Fruit fly (Drosophila melanogaster) whole organism, embryonic: Measurements from ENCODE around the gene Rtnl1.
A peak's percentile ranks its signal among the peaks of the same experiment; 100 is the strongest.

ENCODE experiments used
- BEAF-32 ChIP-seq: fragments of 200-800 bp; sonication (Bioruptor generic); optimal IDR thresholded peaks from 3 replicates; lab custom pipeline; 2017; ENCODE audit warnings: missing biosample characterization, missing genetic modification characterization, mild to moderate bottlenecking, moderate library complexity, missing genetic modification reagents
- CG10267 ChIP-seq: fragments of 200-800 bp; sonication (Bioruptor generic); optimal IDR thresholded peaks from 2 replicates; lab custom pipeline; 2018; ENCODE audit warnings: missing biosample characterization, mild to moderate bottlenecking, missing genetic modification characterization, moderate library complexity
- CG11398 ChIP-seq: fragments of 200-800 bp; sonication (Bioruptor generic); optimal IDR thresholded peaks from 2 replicates; lab custom pipeline; 2016; ENCODE audit warnings: missing biosample characterization, missing genetic modification characterization
- CG13287 ChIP-seq: fragments of 200-800 bp; sonication (Bioruptor generic); IDR thresholded peaks from 2 replicates; pipeline ENCODE4 v1.3.6; 2022; ENCODE audit warnings: missing biosample characterization, missing genetic modification characterization; ENCODE audit not compliant: partially characterized antibody
- CG14441 ChIP-seq: fragments of 200-800 bp; sonication (Bioruptor generic); IDR thresholded peaks from 2 replicates; pipeline ENCODE4 v1.3.6; 2022; ENCODE audit warnings: missing biosample characterization, missing genetic modification characterization
- CG15479 ChIP-seq: fragments of 200-800 bp; sonication (Bioruptor generic); optimal IDR thresholded peaks from 3 replicates; lab custom pipeline; 2019; ENCODE audit warnings: missing biosample characterization, mild to moderate bottlenecking, missing genetic modification characterization, moderate library complexity
- CG15514 ChIP-seq: fragments of 200-800 bp; sonication (Bioruptor generic); optimal IDR thresholded peaks from 3 replicates; lab custom pipeline; 2017; ENCODE audit warnings: missing biosample characterization, missing genetic modification characterization, mild to moderate bottlenecking, moderate library complexity, missing genetic modification reagents
- CG16815 ChIP-seq: fragments of 200-800 bp; sonication (Bioruptor generic); optimal IDR thresholded peaks from 3 replicates; lab custom pipeline; 2017; ENCODE audit warnings: missing biosample characterization, mild to moderate bottlenecking, missing genetic modification characterization
- CG34422 ChIP-seq: fragments of 200-800 bp; sonication (Bioruptor generic); IDR thresholded peaks from 3 replicates; pipeline ENCODE4 v1.3.6; 2022; ENCODE audit warnings: missing biosample characterization, missing genetic modification characterization
- CG4360 ChIP-seq: fragments of 200-800 bp; sonication (Bioruptor generic); IDR thresholded peaks from 2 replicates; pipeline ENCODE4 v1.3.6; 2022; ENCODE audit warnings: missing biosample characterization, missing genetic modification characterization
- CG4617 ChIP-seq: fragments of 200-800 bp; sonication (Bioruptor generic); optimal IDR thresholded peaks from 3 replicates; lab custom pipeline; 2016; ENCODE audit warnings: missing biosample characterization, missing genetic modification characterization, borderline replicate concordance
- CG4730 ChIP-seq: fragments of 200-800 bp; sonication (Bioruptor generic); IDR thresholded peaks from 2 replicates; pipeline ENCODE4 v1.3.6; 2022; ENCODE audit warnings: missing biosample characterization, missing genetic modification characterization
- CG6272 ChIP-seq: fragments of 200-800 bp; sonication (Bioruptor generic); IDR thresholded peaks from 2 replicates; pipeline ENCODE4 v1.3.6; 2022; ENCODE audit warnings: missing biosample characterization, missing genetic modification characterization
- CG6791 ChIP-seq: fragments of 200-800 bp; sonication (Bioruptor generic); IDR thresholded peaks from 3 replicates; pipeline ENCODE4 v1.3.6; 2022; ENCODE audit warnings: missing biosample characterization, missing genetic modification characterization; ENCODE audit not compliant: partially characterized antibody
- CG8924 ChIP-seq: fragments of 200-800 bp; optimal IDR thresholded peaks from 3 replicates; lab custom pipeline; 2019; ENCODE audit warnings: missing biosample characterization, mild to moderate bottlenecking, missing genetic modification characterization, moderate library complexity
- CG9797 ChIP-seq: fragments of 200-800 bp; sonication (Bioruptor generic); optimal IDR thresholded peaks from 3 replicates; lab custom pipeline; 2018; ENCODE audit warnings: missing biosample characterization, mild to moderate bottlenecking, missing genetic modification characterization
- CG9817 ChIP-seq: fragments of 200-800 bp; sonication (Bioruptor generic); optimal IDR thresholded peaks from 2 replicates; lab custom pipeline; 2018; ENCODE audit warnings: missing biosample characterization, mild to moderate bottlenecking, missing genetic modification characterization, moderate library complexity
- Dp ChIP-seq: fragments of 200-800 bp; sonication (Bioruptor generic); optimal IDR thresholded peaks from 2 replicates; lab custom pipeline; 2018; ENCODE audit warnings: missing biosample characterization, mild to moderate bottlenecking, missing genetic modification characterization, moderate library complexity
- Ets65A ChIP-seq: fragments of 200-800 bp; sonication (Bioruptor generic); peaks from one replicate; lab custom pipeline; 2016; ENCODE audit warnings: missing biosample characterization, missing genetic modification characterization
- HmgZ ChIP-seq: fragments of 200-800 bp; sonication (Bioruptor generic); optimal IDR thresholded peaks from 2 replicates; lab custom pipeline; 2018; ENCODE audit warnings: missing biosample characterization, mild to moderate bottlenecking, missing genetic modification characterization
- MBD-R2 ChIP-seq: fragments of 200-800 bp; sonication (Bioruptor generic); IDR thresholded peaks from 2 replicates; pipeline ENCODE4 v1.3.6; 2022; ENCODE audit warnings: missing biosample characterization, missing genetic modification characterization
- MESR4 ChIP-seq: fragments of 200-800 bp; sonication (Bioruptor generic); optimal IDR thresholded peaks from 2 replicates; lab custom pipeline; 2018; ENCODE audit warnings: missing biosample characterization, mild to moderate bottlenecking, missing genetic modification characterization, moderate library complexity
- MTF-1 ChIP-seq: fragments of 200-800 bp; sonication (Bioruptor generic); optimal IDR thresholded peaks from 2 replicates; lab custom pipeline; 2018; ENCODE audit warnings: missing biosample characterization, mild to moderate bottlenecking, missing genetic modification characterization, borderline replicate concordance
- Max ChIP-seq: fragments of 200-800 bp; sonication (Bioruptor generic); optimal IDR thresholded peaks from 2 replicates; lab custom pipeline; 2016; ENCODE audit warnings: missing biosample characterization, mild to moderate bottlenecking, missing genetic modification characterization
- Med ChIP-seq: fragments of 200-800 bp; sonication (Bioruptor generic); peaks from one replicate; lab custom pipeline; 2016; ENCODE audit warnings: missing biosample characterization, missing genetic modification characterization, mild to moderate bottlenecking, inconsistent platforms, moderate library complexity
- Mes4 ChIP-seq: fragments of 200-800 bp; sonication (Bioruptor generic); optimal IDR thresholded peaks from 2 replicates; lab custom pipeline; 2016; ENCODE audit warnings: missing biosample characterization, missing genetic modification characterization
- Myb ChIP-seq: fragments of 200-800 bp; sonication (Bioruptor generic); optimal IDR thresholded peaks from 2 replicates; lab custom pipeline; 2016; ENCODE audit warnings: missing biosample characterization, missing genetic modification characterization
- NC2α ChIP-seq: fragments of 200-800 bp; sonication (Bioruptor generic); optimal IDR thresholded peaks from 2 replicates; lab custom pipeline; 2016; ENCODE audit warnings: missing biosample characterization, missing genetic modification characterization
- NK7.1 ChIP-seq: fragments of 200-800 bp; sonication (Bioruptor generic); optimal IDR thresholded peaks from 3 replicates; lab custom pipeline; 2016; ENCODE audit warnings: missing biosample characterization, missing genetic modification characterization
- Xbp1 ChIP-seq: fragments of 200-800 bp; sonication (Bioruptor generic); optimal IDR thresholded peaks from 3 replicates; lab custom pipeline; 2016; ENCODE audit warnings: missing biosample characterization, mild to moderate bottlenecking, missing genetic modification characterization
- YL-1 ChIP-seq: fragments of 200-800 bp; sonication (Bioruptor generic); optimal IDR thresholded peaks from 3 replicates; lab custom pipeline; 2017; ENCODE audit warnings: missing biosample characterization, mild to moderate bottlenecking, missing genetic modification characterization
- ac ChIP-seq: fragments of 200-800 bp; sonication (Bioruptor generic); optimal IDR thresholded peaks from 3 replicates; lab custom pipeline; 2017; ENCODE audit warnings: missing biosample characterization, mild to moderate bottlenecking, missing genetic modification characterization
- bigmax ChIP-seq: fragments of 200-800 bp; sonication (Bioruptor generic); optimal IDR thresholded peaks from 2 replicates; lab custom pipeline; 2018; ENCODE audit warnings: missing biosample characterization, mild to moderate bottlenecking, missing genetic modification characterization
- crp ChIP-seq, 2 experiments: fragments of 200-800 bp; sonication (Bioruptor generic); optimal IDR thresholded peaks; 2 replicates in 1 of 2; 3 replicates in 1 of 2; lab custom pipeline; 2017; ENCODE audit warnings: missing biosample characterization in 2 of 2, missing genetic modification characterization in 2 of 2, mild to moderate bottlenecking in 1 of 2, moderate library complexity in 1 of 2
- dm ChIP-seq: fragments of 200-800 bp; sonication (Bioruptor generic); optimal IDR thresholded peaks from 3 replicates; lab custom pipeline; 2016; ENCODE audit warnings: missing biosample characterization, missing genetic modification characterization
- gfzf ChIP-seq: fragments of 200-800 bp; sonication (Bioruptor generic); optimal IDR thresholded peaks from 2 replicates; lab custom pipeline; 2016; ENCODE audit warnings: missing biosample characterization, mild to moderate bottlenecking, missing genetic modification characterization, moderate library complexity
- ind ChIP-seq: fragments of 200-800 bp; sonication (Bioruptor generic); optimal IDR thresholded peaks from 3 replicates; lab custom pipeline; 2016; ENCODE audit warnings: missing biosample characterization, missing genetic modification characterization
- jing ChIP-seq: fragments of 200-800 bp; sonication (Bioruptor generic); optimal IDR thresholded peaks from 2 replicates; lab custom pipeline; 2018; ENCODE audit warnings: missing biosample characterization, mild to moderate bottlenecking, missing genetic modification characterization
- mirr ChIP-seq: fragments of 200-800 bp; sonication (Bioruptor generic); optimal IDR thresholded peaks from 3 replicates; lab custom pipeline; 2018; ENCODE audit warnings: missing biosample characterization, mild to moderate bottlenecking, missing genetic modification characterization
- phol ChIP-seq: fragments of 200-800 bp; sonication (Bioruptor generic); optimal IDR thresholded peaks from 3 replicates; lab custom pipeline; 2018; ENCODE audit warnings: missing biosample characterization, mild to moderate bottlenecking, missing genetic modification characterization, moderate library complexity
- pzg ChIP-seq: fragments of 200-800 bp; sonication (Bioruptor generic); optimal IDR thresholded peaks from 3 replicates; lab custom pipeline; 2018; ENCODE audit warnings: missing biosample characterization, mild to moderate bottlenecking, missing genetic modification characterization, moderate library complexity
- scrt ChIP-seq: fragments of 200-800 bp; sonication (Bioruptor generic); optimal IDR thresholded peaks from 2 replicates; lab custom pipeline; 2018; ENCODE audit warnings: missing biosample characterization, mild to moderate bottlenecking, missing genetic modification characterization, moderate library complexity
- sisA ChIP-seq: fragments of 200-800 bp; sonication (Bioruptor generic); IDR thresholded peaks from 2 replicates; pipeline ENCODE4 v1.3.6; 2022; ENCODE audit warnings: missing biosample characterization, missing genetic modification characterization
- stwl ChIP-seq: fragments of 200-800 bp; sonication (Bioruptor generic); optimal IDR thresholded peaks from 3 replicates; lab custom pipeline; 2018; ENCODE audit warnings: missing biosample characterization, mild to moderate bottlenecking, missing genetic modification characterization, moderate library complexity
- trem ChIP-seq: fragments of 200-800 bp; optimal IDR thresholded peaks from 3 replicates; lab custom pipeline; 2019; ENCODE audit warnings: missing biosample characterization, mild to moderate bottlenecking, missing genetic modification characterization, moderate library complexity

Gene Rtnl1

dm6 chr2L:4968767-4969166, 40.8 kb downstream of the Rtnl1 start, which contains the start of the genes Scox and Polr1C (continued):
- TF ChIP-seq CG14441 (no peak), scrt (GFP tag; lab: Kevin White, UChicago) (no peak), crp (GFP tag; optimal IDR thresholded peaks at IDR 0.05; lab: Kevin White, UChicago) (no peak), YL-1 (peak; percentile 58), ac (GFP tag; lab: Kevin White, UChicago) (no peak), CG10267 (tag; lab: Kevin White, UChicago) (no peak), jing (GFP tag; lab: Kevin White, UChicago) (no peak), CG4730 (GFP tag; lab: Robert Waterston, UW) (no peak), trem (tag; lab: Kevin White, UChicago) (peak; percentile 7), CG9817 (tag; lab: Kevin White, UChicago) (no peak), CG6791 (GFP tag; lab: Robert Waterston, UW) (no peak), gfzf (peak; percentile 49), Max (GFP tag; lab: Kevin White, UChicago) (peak; percentile 33), CG11398 (GFP tag; lab: Kevin White, UChicago) (no peak), CG15514 (no peak), Mes4 (GFP tag; lab: Kevin White, UChicago) (no peak), ind (GFP tag; lab: Kevin White, UChicago) (no peak), CG6272 (GFP tag; lab: Robert Waterston, UW) (no peak), MTF-1 (no peak)

dm6 chr2L:4967511-4967910, 42.0 kb downstream of the Rtnl1 start, which contains the start of gene eIF3i:
Gene eIF3i (minus strand): TSS chr2L:4967775.
- TF ChIP-seq CG13287 (GFP tag; lab: Robert Waterston, UW) (peak; percentile 20; the same call in 1 of the 2 replicates), gfzf (peak; percentile 77), CG15479 (GFP tag; lab: Kevin White, UChicago) (peak; percentile 28), NC2α (GFP tag; lab: Kevin White, UChicago) (no peak), MESR4 (GFP tag; lab: Kevin White, UChicago) (peak; percentile 66), BEAF-32 (GFP tag; lab: Kevin White, UChicago) (peak; percentile 17), CG8924 (peak; percentile 6), YL-1 (peak; percentile 51), MBD-R2 (GFP tag; lab: Robert Waterston, UW) (peak; percentile 42; the same call in 1 of the 2 replicates), CG4617 (GFP tag; lab: Kevin White, UChicago) (peak; percentile 54), Dp (GFP tag; lab: Kevin White, UChicago) (peak; percentile 18), Ets65A (GFP tag; lab: Kevin White, UChicago) (no peak), HmgZ (peak; percentile 38), phol (peak; percentile 1), NK7.1 (GFP tag; lab: Kevin White, UChicago) (no peak), sisA (GFP tag; lab: Robert Waterston, UW) (no peak), dm (GFP tag; lab: Kevin White, UChicago) (peak; percentile 61), pzg (GFP tag; lab: Kevin White, UChicago) (peak; percentile 55), stwl (tag; lab: Kevin White, UChicago) (peak; percentile 11), CG16815 (GFP tag; lab: Kevin White, UChicago) (no peak), bigmax (GFP tag; lab: Kevin White, UChicago) (peak; percentile 97), CG9797 (GFP tag; lab: Kevin White, UChicago) (peak; percentile 64), Med (GFP tag; lab: Kevin White, UChicago) (peak; percentile 65), Myb (GFP tag; lab: Kevin White, UChicago) (peak; percentile 13), CG4360 (GFP tag; lab: Robert Waterston, UW) (0 out of 2 replicates have a peak, but pooled peaks have one; percentile 33), Xbp1 (GFP tag; lab: Kevin White, UChicago) (no peak), CG34422 (peak; percentile 49; the same call in 1 of the 3 replicates), mirr (GFP tag; lab: Kevin White, UChicago) (no peak)
